Fruit fly (Drosophila melanogaster) whole organism, embryonic: Measurements from ENCODE around the gene wam.

Source experiments
- Asciz ChIP-seq: fragments of 200-800 bp; sonication (Bioruptor generic); optimal IDR thresholded peaks from 2 replicates; lab custom pipeline; 2017; ENCODE audit warnings: missing biosample characterization, mild to moderate bottlenecking, missing genetic modification characterization, missing genetic modification reagents
- Bteb2 ChIP-seq: fragments of 200-800 bp; sonication (Bioruptor generic); optimal IDR thresholded peaks from 2 replicates; lab custom pipeline; 2016; ENCODE audit warnings: missing biosample characterization, missing genetic modification characterization
- C15 ChIP-seq: fragments of 200-800 bp; sonication (Bioruptor generic); IDR thresholded peaks from 3 replicates; pipeline ENCODE4 v1.3.6; 2022; ENCODE audit warnings: missing biosample characterization, missing genetic modification characterization
- CG10267 ChIP-seq: fragments of 200-800 bp; sonication (Bioruptor generic); optimal IDR thresholded peaks from 2 replicates; lab custom pipeline; 2018; ENCODE audit warnings: missing biosample characterization, mild to moderate bottlenecking, missing genetic modification characterization, moderate library complexity
- CG11504 ChIP-seq: fragments of 200-800 bp; sonication (Bioruptor generic); optimal IDR thresholded peaks from 3 replicates; lab custom pipeline; 2019; ENCODE audit warnings: missing biosample characterization, mild to moderate bottlenecking, missing genetic modification characterization, moderate library complexity
- CG12744 ChIP-seq: fragments of 200-800 bp; sonication (Bioruptor generic); optimal IDR thresholded peaks from 2 replicates; lab custom pipeline; 2016; ENCODE audit warnings: missing biosample characterization, missing genetic modification characterization
- CG13296 ChIP-seq: fragments of 200-800 bp; sonication (Bioruptor generic); optimal IDR thresholded peaks from 3 replicates; lab custom pipeline; 2018; ENCODE audit warnings: missing biosample characterization, mild to moderate bottlenecking, missing genetic modification characterization
- CG13894 ChIP-seq: fragments of 200-800 bp; sonication (Bioruptor generic); optimal IDR thresholded peaks from 3 replicates; lab custom pipeline; 2018; ENCODE audit warnings: missing biosample characterization, mild to moderate bottlenecking, missing genetic modification characterization, moderate library complexity
- CG14667 ChIP-seq: fragments of 200-800 bp; sonication (Bioruptor generic); IDR thresholded peaks from 2 replicates; pipeline ENCODE4 v1.3.6; 2022; ENCODE audit warnings: missing biosample characterization, missing genetic modification characterization
- CG1529 ChIP-seq: fragments of 200-800 bp; sonication (Bioruptor generic); optimal IDR thresholded peaks from 3 replicates; lab custom pipeline; 2018; ENCODE audit warnings: missing biosample characterization, missing genetic modification characterization
- CG15601 ChIP-seq: fragments of 200-800 bp; sonication (Bioruptor generic); optimal IDR thresholded peaks from 3 replicates; lab custom pipeline; 2019; ENCODE audit warnings: missing biosample characterization, mild to moderate bottlenecking, missing genetic modification characterization, moderate library complexity
- CG16813 ChIP-seq: fragments of 200-800 bp; sonication (Bioruptor generic); IDR thresholded peaks from 3 replicates; pipeline ENCODE4 v1.3.6; 2022; ENCODE audit warnings: missing biosample characterization, missing genetic modification characterization; ENCODE audit not compliant: partially characterized antibody
- CG30020 ChIP-seq: fragments of 200-800 bp; optimal IDR thresholded peaks from 2 replicates; lab custom pipeline; 2019; ENCODE audit warnings: missing biosample characterization, mild to moderate bottlenecking, missing genetic modification characterization, moderate library complexity
- CG34422 ChIP-seq: fragments of 200-800 bp; sonication (Bioruptor generic); IDR thresholded peaks from 3 replicates; pipeline ENCODE4 v1.3.6; 2022; ENCODE audit warnings: missing biosample characterization, missing genetic modification characterization
- CG3838 ChIP-seq: fragments of 200-800 bp; sonication (Bioruptor generic); optimal IDR thresholded peaks from 3 replicates; lab custom pipeline; 2016; ENCODE audit warnings: missing biosample characterization, missing genetic modification characterization
- CG4424 ChIP-seq: fragments of 200-800 bp; sonication (Bioruptor generic); optimal IDR thresholded peaks from 3 replicates; lab custom pipeline; 2016; ENCODE audit warnings: missing biosample characterization, missing genetic modification characterization
- CG5180 ChIP-seq: fragments of 200-800 bp; sonication (Bioruptor generic); optimal IDR thresholded peaks from 3 replicates; lab custom pipeline; 2017; ENCODE audit warnings: missing biosample characterization, missing genetic modification characterization, mild to moderate bottlenecking, moderate library complexity, missing genetic modification reagents
- CG6689 ChIP-seq: fragments of 200-800 bp; sonication (Bioruptor generic); IDR thresholded peaks from 2 replicates; pipeline ENCODE4 v1.3.6; 2022; ENCODE audit warnings: missing biosample characterization, missing genetic modification characterization
- CG7928 ChIP-seq: fragments of 200-800 bp; sonication (Bioruptor generic); optimal IDR thresholded peaks from 2 replicates; lab custom pipeline; 2017; ENCODE audit warnings: missing biosample characterization, mild to moderate bottlenecking, missing genetic modification characterization
- CG8924 ChIP-seq: fragments of 200-800 bp; optimal IDR thresholded peaks from 3 replicates; lab custom pipeline; 2019; ENCODE audit warnings: missing biosample characterization, mild to moderate bottlenecking, missing genetic modification characterization, moderate library complexity
- Deaf1 ChIP-seq: fragments of 200-800 bp; optimal IDR thresholded peaks from 3 replicates; lab custom pipeline; 2019; ENCODE audit warnings: missing biosample characterization, mild to moderate bottlenecking, missing genetic modification characterization, moderate library complexity
- Doc3 ChIP-seq: fragments of 200-800 bp; sonication (Bioruptor generic); IDR thresholded peaks from 3 replicates; pipeline ENCODE4 v1.3.6; 2022; ENCODE audit warnings: missing biosample characterization, missing genetic modification characterization; ENCODE audit not compliant: partially characterized antibody
- Drgx ChIP-seq: fragments of 200-800 bp; sonication (Bioruptor generic); IDR thresholded peaks from 2 replicates; pipeline ENCODE4 v1.3.6; 2022; ENCODE audit warnings: missing biosample characterization, missing genetic modification characterization
- Fer2 ChIP-seq: fragments of 200-800 bp; sonication (Bioruptor generic); optimal IDR thresholded peaks from 2 replicates; lab custom pipeline; 2018; ENCODE audit warnings: missing biosample characterization, mild to moderate bottlenecking, missing genetic modification characterization, moderate library complexity
- HLHmδ ChIP-seq: fragments of 200-800 bp; sonication (Bioruptor generic); optimal IDR thresholded peaks from 2 replicates; lab custom pipeline; 2018; ENCODE audit warnings: missing biosample characterization, mild to moderate bottlenecking, missing genetic modification characterization, moderate library complexity
- Hr78 ChIP-seq, 2 experiments: fragments of 200-800 bp in 1 of 2; fragments of >200 bp in 1 of 2; sonication (Bioruptor generic) in 1 of 2; optimal IDR thresholded peaks; 2 replicates each; lab custom pipeline; 2017 to 2019; ENCODE audit warnings: missing biosample characterization in 2 of 2, missing genetic modification characterization in 2 of 2, mild to moderate bottlenecking in 1 of 2, moderate library complexity in 1 of 2
- MTF-1 ChIP-seq: fragments of 200-800 bp; sonication (Bioruptor generic); optimal IDR thresholded peaks from 2 replicates; lab custom pipeline; 2018; ENCODE audit warnings: missing biosample characterization, mild to moderate bottlenecking, missing genetic modification characterization, borderline replicate concordance
- Myb ChIP-seq: fragments of 200-800 bp; sonication (Bioruptor generic); optimal IDR thresholded peaks from 2 replicates; lab custom pipeline; 2016; ENCODE audit warnings: missing biosample characterization, missing genetic modification characterization
- NC2β ChIP-seq: fragments of 200-800 bp; sonication (Bioruptor generic); optimal IDR thresholded peaks from 2 replicates; lab custom pipeline; 2016; ENCODE audit warnings: missing biosample characterization, missing genetic modification characterization
- Neu2 ChIP-seq: fragments of 200-800 bp; sonication (Bioruptor generic); optimal IDR thresholded peaks from 3 replicates; lab custom pipeline; 2016; ENCODE audit warnings: missing biosample characterization, missing genetic modification characterization, borderline replicate concordance
- Side ChIP-seq: fragments of 200-800 bp; sonication (Bioruptor generic); optimal IDR thresholded peaks from 2 replicates; lab custom pipeline; 2016; ENCODE audit warnings: missing biosample characterization, missing genetic modification characterization
- Spps ChIP-seq: fragments of 200-800 bp; sonication (Bioruptor generic); optimal IDR thresholded peaks from 2 replicates; lab custom pipeline; 2018; ENCODE audit warnings: missing biosample characterization, mild to moderate bottlenecking, missing genetic modification characterization
- al ChIP-seq: fragments of 200-800 bp; sonication (Bioruptor generic); IDR thresholded peaks from 2 replicates; pipeline ENCODE4 v1.3.6; 2022; ENCODE audit warnings: missing biosample characterization, missing genetic modification characterization
- bcd ChIP-seq: fragments of 200-800 bp; sonication (Bioruptor generic); optimal IDR thresholded peaks from 2 replicates; lab custom pipeline; 2017; ENCODE audit warnings: missing biosample characterization, mild to moderate bottlenecking, missing genetic modification characterization
- cas ChIP-seq: fragments of 200-800 bp; sonication (Bioruptor generic); IDR thresholded peaks from 2 replicates; pipeline ENCODE4 v1.3.6; 2022; ENCODE audit warnings: missing biosample characterization, missing genetic modification characterization
- caup ChIP-seq: fragments of 200-800 bp; sonication (Bioruptor generic); optimal IDR thresholded peaks from 3 replicates; lab custom pipeline; 2017; ENCODE audit warnings: missing biosample characterization, mild to moderate bottlenecking, missing genetic modification characterization, moderate library complexity; ENCODE audit not compliant: severe bottlenecking
- fd3F ChIP-seq: fragments of 200-800 bp; sonication (Bioruptor generic); optimal IDR thresholded peaks from 2 replicates; lab custom pipeline; 2018; ENCODE audit warnings: missing biosample characterization, mild to moderate bottlenecking, missing genetic modification characterization, moderate library complexity
- ftz-f1 ChIP-seq: fragments of 200-800 bp; sonication (Bioruptor generic); optimal IDR thresholded peaks from 2 replicates; lab custom pipeline; 2016; ENCODE audit warnings: missing biosample characterization, missing genetic modification characterization
- gro ChIP-seq: fragments of 200-800 bp; sonication (Bioruptor generic); optimal IDR thresholded peaks from 2 replicates; lab custom pipeline; 2016; ENCODE audit warnings: missing biosample characterization, missing genetic modification characterization
- ham ChIP-seq: fragments of 200-800 bp; sonication (Bioruptor generic); IDR thresholded peaks from 2 replicates; pipeline ENCODE4 v1.3.6; 2022; ENCODE audit warnings: missing biosample characterization, missing genetic modification characterization
- hb ChIP-seq: fragments of 200-800 bp; sonication (Bioruptor generic); IDR thresholded peaks from 3 replicates; pipeline ENCODE4 v1.3.6; 2022; ENCODE audit warnings: missing biosample characterization, missing genetic modification characterization; ENCODE audit not compliant: partially characterized antibody
- nmo ChIP-seq: fragments of 200-800 bp; sonication (Bioruptor generic); optimal IDR thresholded peaks from 2 replicates; lab custom pipeline; 2018; ENCODE audit warnings: missing biosample characterization, mild to moderate bottlenecking, missing genetic modification characterization, moderate library complexity
- pzg ChIP-seq: fragments of 200-800 bp; sonication (Bioruptor generic); optimal IDR thresholded peaks from 3 replicates; lab custom pipeline; 2018; ENCODE audit warnings: missing biosample characterization, mild to moderate bottlenecking, missing genetic modification characterization, moderate library complexity
- sug ChIP-seq: fragments of 200-800 bp; optimal IDR thresholded peaks from 2 replicates; lab custom pipeline; 2019; ENCODE audit warnings: missing biosample characterization, mild to moderate bottlenecking, missing genetic modification characterization, moderate library complexity
- tin ChIP-seq: fragments of 200-800 bp; sonication (Bioruptor generic); optimal IDR thresholded peaks from 3 replicates; lab custom pipeline; 2016; ENCODE audit warnings: missing biosample characterization, missing genetic modification characterization
- tup ChIP-seq: fragments of 200-800 bp; sonication (Bioruptor generic); optimal IDR thresholded peaks from 2 replicates; lab custom pipeline; 2016; ENCODE audit warnings: missing biosample characterization, mild to moderate bottlenecking, missing genetic modification characterization, moderate library complexity
- unc-4 ChIP-seq: fragments of 200-800 bp; sonication (Bioruptor generic); IDR thresholded peaks from 2 replicates; pipeline ENCODE4 v1.3.6; 2022; ENCODE audit warnings: missing biosample characterization, missing genetic modification characterization; ENCODE audit not compliant: partially characterized antibody
- wdn ChIP-seq: fragments of 200-800 bp; sonication (Bioruptor generic); IDR thresholded peaks from 2 replicates; pipeline ENCODE4 v1.3.6; 2022; ENCODE audit warnings: missing biosample characterization, missing genetic modification characterization
- z ChIP-seq: fragments of 200-800 bp; sonication (Bioruptor generic); IDR thresholded peaks from 3 replicates; pipeline ENCODE4 v1.3.6; 2022; ENCODE audit warnings: missing biosample characterization, missing genetic modification characterization
- zfh2 ChIP-seq: fragments of 200-800 bp; sonication (Bioruptor generic); optimal IDR thresholded peaks from 2 replicates; lab custom pipeline; 2016; ENCODE audit warnings: missing biosample characterization, missing genetic modification characterization

The wam gene

dm6 chr3R:23280806-23281257, 7.0 kb downstream of the wam start, which contains the start of the genes orb and Cdc16 (continued):
- TF ChIP-seq caup (GFP tag; lab: Kevin White, UChicago) (peak; percentile 91), MTF-1 (peak; percentile 80), tin (GFP tag; lab: Kevin White, UChicago) (peak; percentile 93), nmo (GFP tag; lab: Kevin White, UChicago) (peak; percentile 93), CG7928 (GFP tag; lab: Kevin White, UChicago) (peak; percentile 48), gro (GFP tag; lab: Kevin White, UChicago) (peak; percentile 54), CG13296 (GFP tag; lab: Kevin White, UChicago) (peak; percentile 88), fd3F (peak; percentile 91), CG10267 (tag; lab: Kevin White, UChicago) (peak; percentile 88), Deaf1 (tag; lab: Kevin White, UChicago) (peak; percentile 79), Fer2 (tag; lab: Kevin White, UChicago) (peak; percentile 88), Neu2 (GFP tag; lab: Kevin White, UChicago) (no peak), Hr78 (GFP tag; optimal IDR thresholded peaks at IDR 0.05; lab: Kevin White, UChicago) (no peak), ftz-f1 (GFP tag; lab: Kevin White, UChicago) (peak; percentile 18), CG4424 (GFP tag; lab: Kevin White, UChicago) (peak; percentile 91), CG8924 (tag; lab: Kevin White, UChicago) (peak; percentile 92), Doc3 (GFP tag; lab: Robert Waterston, UW) (no peak), NC2β (GFP tag; lab: Kevin White, UChicago) (peak; percentile 59), CG6689 (GFP tag; lab: Robert Waterston, UW) (peak; percentile 92), CG13894 (tag; lab: Kevin White, UChicago) (peak; percentile 90), HLHmδ (no peak), al (GFP tag; lab: Robert Waterston, UW) (peak; percentile 83), CG1529 (GFP tag; lab: Kevin White, UChicago) (peak; percentile 76), CG16813 (no peak), zfh2 (peak; percentile 86), Myb (GFP tag; lab: Kevin White, UChicago) (peak; percentile 22), sug (tag; lab: Kevin White, UChicago) (peak; percentile 89), CG14667 (GFP tag; lab: Robert Waterston, UW) (peak; percentile 86), cas (GFP tag; lab: Robert Waterston, UW) (peak; percentile 85), bcd (GFP tag; lab: Kevin White, UChicago) (peak; percentile 90), Asciz (GFP tag; lab: Kevin White, UChicago) (peak; percentile 82), Drgx (GFP tag; lab: Robert Waterston, UW) (peak; percentile 91), z (GFP tag; lab: Robert Waterston, UW) (no peak), C15 (peak; percentile 84), CG3838 (GFP tag; lab: Kevin White, UChicago) (peak; percentile 60), unc-4 (GFP tag; lab: Robert Waterston, UW) (peak; percentile 37), CG5180 (GFP tag; lab: Kevin White, UChicago) (peak; percentile 99), ham (no peak), CG34422 (GFP tag; lab: Robert Waterston, UW) (peak; percentile 96), wdn (GFP tag; lab: Robert Waterston, UW) (peak; percentile 85), CG15601 (tag; lab: Kevin White, UChicago) (peak; percentile 92), Bteb2 (GFP tag; lab: Kevin White, UChicago) (peak; percentile 69), hb (GFP tag; lab: Robert Waterston, UW) (no peak), tup (GFP tag; lab: Kevin White, UChicago) (peak; percentile 75), CG11504 (tag; lab: Kevin White, UChicago) (peak; percentile 92), CG12744 (GFP tag; lab: Kevin White, UChicago) (peak; percentile 48), Spps (peak; percentile 90), pzg (GFP tag; lab: Kevin White, UChicago) (peak; percentile 58), Side (GFP tag; lab: Kevin White, UChicago) (peak; percentile 57), CG30020 (tag; lab: Kevin White, UChicago) (peak; percentile 70)
